Fruit fly (Drosophila melanogaster): ENCODE measurements around the gene Eogt.

Eogt gene

DNA sequence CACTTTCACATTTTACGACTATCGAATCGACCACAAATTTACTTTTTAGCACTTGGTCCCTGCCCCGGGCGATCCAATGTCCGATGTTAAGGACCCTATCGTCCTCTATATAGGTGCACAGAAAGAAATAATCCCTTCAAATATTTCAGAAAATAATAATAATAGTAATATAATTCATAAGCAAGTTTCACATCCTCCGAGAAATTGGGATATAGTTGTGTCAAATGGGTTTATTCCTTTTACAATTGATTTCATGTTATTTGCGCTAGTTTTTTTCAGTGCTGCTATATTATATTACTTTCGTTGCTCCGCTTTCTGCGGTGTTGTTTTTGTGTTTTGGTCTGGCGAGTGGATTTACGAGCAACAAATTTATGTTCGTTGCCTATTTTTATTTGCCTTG lies 32.4 kb upstream of the Eogt start (continued):
- TF ChIP-seq CG1233 (GFP tag; optimal IDR thresholded peaks at IDR 0.05) (peak; percentile 5), wdn (GFP tag; IDR thresholded peaks at IDR 0.05) (peak; percentile 43; the same call in 1 of the 2 replicates), en (GFP tag; optimal IDR thresholded peaks at IDR 0.05) (no peak), CG4424 (GFP tag; optimal IDR thresholded peaks at IDR 0.05) (peak; percentile 9), CG2120 (GFP tag; optimal IDR thresholded peaks at IDR 0.05) (peak; percentile 53), CoRest (tag; optimal IDR thresholded peaks at IDR 0.05) (peak; percentile 52), hkb (optimal IDR thresholded peaks at IDR 0.05) (no peak), hkb (GFP tag; IDR thresholded peaks at IDR 0.05) (0 out of 2 replicates have a peak, but pooled peaks have one; percentile 38), CG9932 (GFP tag; IDR thresholded peaks at IDR 0.05) (peak; percentile 49; the same call in 1 of the 2 replicates), CG34376 (GFP tag; optimal IDR thresholded peaks at IDR 0.05) (peak; percentile 11), zen (tag; optimal IDR thresholded peaks at IDR 0.05) (peak; percentile 32), CG11504 (tag; optimal IDR thresholded peaks at IDR 0.05) (peak; percentile 66), exex (tag; optimal IDR thresholded peaks at IDR 0.05) (peak; percentile 12), Dbx (GFP tag; IDR thresholded peaks at IDR 0.05) (peak; percentile 60; the same call in 1 of the 3 replicates), Sox102F (GFP tag; optimal IDR thresholded peaks at IDR 0.05) (peak; percentile 30), CG8924 (tag; optimal IDR thresholded peaks at IDR 0.05) (peak; percentile 38), CG32532 (GFP tag; IDR thresholded peaks at IDR 0.05) (peak; percentile 54; the same call in 1 of the 2 replicates), CG11695 (GFP tag; IDR thresholded peaks at IDR 0.05) (0 out of 3 replicates have a peak, but pooled peaks have one; percentile 41), ara (GFP tag; IDR thresholded peaks at IDR 0.05) (0 out of 2 replicates have a peak, but pooled peaks have one; percentile 7), CG13296 (GFP tag; optimal IDR thresholded peaks at IDR 0.05) (peak; percentile 41), Doc3 (GFP tag; IDR thresholded peaks at IDR 0.05; ENCODE audit: partially characterized antibody) (no peak), CG12942 (GFP tag; optimal IDR thresholded peaks at IDR 0.05) (no peak), phol (tag; optimal IDR thresholded peaks at IDR 0.05) (peak; percentile 41), CG5953 (GFP tag; IDR thresholded peaks at IDR 0.05) (no peak), Abd-B (GFP tag; optimal IDR thresholded peaks at IDR 0.05) (peak; percentile 62), CHES-1-like (GFP tag; optimal IDR thresholded peaks at IDR 0.05) (no peak), Six4 (GFP tag; optimal IDR thresholded peaks at IDR 0.05) (no peak), CG14014 (GFP tag; IDR thresholded peaks at IDR 0.05) (peak; percentile 37; the same call in 1 of the 2 replicates), tll (GFP tag; optimal IDR thresholded peaks at IDR 0.05) (no peak), CG7556 (GFP tag; optimal IDR thresholded peaks at IDR 0.05) (peak; percentile 53), dmrt99B (tag; optimal IDR thresholded peaks at IDR 0.05) (peak; percentile 53), CG10267 (tag; optimal IDR thresholded peaks at IDR 0.05) (peak; percentile 14), CG7372 (GFP tag; IDR thresholded peaks at IDR 0.05) (peak; percentile 13; the same call in 1 of the 2 replicates), row (GFP tag; IDR thresholded peaks at IDR 0.05) (peak; percentile 62), CG12659 (GFP tag; optimal IDR thresholded peaks at IDR 0.05) (peak; percentile 24), CG7839 (tag; optimal IDR thresholded peaks at IDR 0.05) (peak; percentile 60), Xrp1 (GFP tag; IDR thresholded peaks at IDR 0.05) (peak; percentile 47; the same call in 1 of the 2 replicates), scrt (GFP tag; optimal IDR thresholded peaks at IDR 0.05) (peak; percentile 42), CG30403 (GFP tag; optimal IDR thresholded peaks at IDR 0.05) (peak; percentile 19), ci (GFP tag; IDR thresholded peaks at IDR 0.05) (peak; percentile 58; the same call in 1 of the 3 replicates), bcd (GFP tag; optimal IDR thresholded peaks at IDR 0.05) (peak; percentile 38), CG9727 (GFP tag; optimal IDR thresholded peaks at IDR 0.05) (peak; percentile 53), cwo (GFP tag; optimal IDR thresholded peaks at IDR 0.05) (peak; percentile 37)

Data from whole organism, embryonic.